Worm (Caenorhabditis elegans) whole organism, L1 larva: Measurements from ENCODE around the gene pdk-1.

Experiments used
- C16A3.4 ChIP-seq: fragments of 150-350 bp; optimal IDR thresholded peaks from 2 replicates; lab custom pipeline; 2014; ENCODE audit warnings: missing biosample characterization, missing genetic modification characterization
- F16B12.6 ChIP-seq: fragments of 150-350 bp; optimal IDR thresholded peaks from 2 replicates; lab custom pipeline; 2014; ENCODE audit warnings: missing biosample characterization, missing genetic modification characterization
- aly-2 ChIP-seq: fragments of 150-350 bp; optimal IDR thresholded peaks from 2 replicates; lab custom pipeline; 2014; ENCODE audit warnings: missing biosample characterization, missing genetic modification characterization
- ama-1 ChIP-seq: fragments of 150-350 bp; optimal IDR thresholded peaks from 2 replicates; lab custom pipeline; 2014
- blmp-1 ChIP-seq: fragments of 150-350 bp; optimal IDR thresholded peaks from 2 replicates; lab custom pipeline; 2014; ENCODE audit warnings: missing biosample characterization, missing genetic modification characterization
- ceh-63 ChIP-seq: fragments of 200-800 bp; sonication (Bioruptor generic); optimal IDR thresholded peaks from 2 replicates; lab custom pipeline; 2018; ENCODE audit warnings: mild to moderate bottlenecking, missing genetic modification characterization, missing compliant biosample characterization
- ceh-82 ChIP-seq, 3 experiments: fragments of 150-350 bp in 1 of 3; sonication (generic microtip) in 2 of 3; optimal IDR thresholded peaks; 2 replicates each; lab custom pipeline; 2014 to 2017; ENCODE audit warnings: missing biosample characterization in 3 of 3, missing genetic modification characterization in 3 of 3
- ceh-88 ChIP-seq: fragments of 200-800 bp; sonication (Bioruptor generic); IDR thresholded peaks from 2 replicates; pipeline ENCODE4 v1.3.6; 2022; ENCODE audit warnings: missing genetic modification characterization, missing compliant biosample characterization
- ceh-90 ChIP-seq: sonication (generic microtip); optimal IDR thresholded peaks from 2 replicates; lab custom pipeline; 2016; ENCODE audit warnings: missing genetic modification characterization, missing compliant biosample characterization
- dsc-1 ChIP-seq: sonication (generic microtip); optimal IDR thresholded peaks from 2 replicates; lab custom pipeline; 2016; ENCODE audit warnings: mild to moderate bottlenecking, missing genetic modification characterization, missing compliant biosample characterization
- efl-3 ChIP-seq: fragments of 200-800 bp; sonication (Bioruptor generic); optimal IDR thresholded peaks from 2 replicates; lab custom pipeline; 2018; ENCODE audit warnings: mild to moderate bottlenecking, missing genetic modification characterization, missing compliant biosample characterization
- egl-13 ChIP-seq: sonication (generic microtip); optimal IDR thresholded peaks from 2 replicates; lab custom pipeline; 2016; ENCODE audit warnings: missing genotype, missing genetic modification reagents, missing genetic modification characterization, missing compliant biosample characterization
- egl-27 ChIP-seq, 2 experiments: fragments of 150-350 bp in 1 of 2; sonication (generic microtip); optimal IDR thresholded peaks; 3 replicates each; lab custom pipeline; 2017 to 2018; ENCODE audit warnings: missing biosample characterization in 2 of 2, missing genetic modification characterization in 2 of 2, missing genetic modification reagents in 2 of 2
- elt-2 ChIP-seq: sonication (generic microtip); optimal IDR thresholded peaks from 2 replicates; lab custom pipeline; 2016; ENCODE audit warnings: missing genetic modification characterization, mild to moderate bottlenecking, inconsistent platforms, missing compliant biosample characterization, missing genetic modification reagents
- ets-5 ChIP-seq: fragments of 200-800 bp; sonication (Bioruptor generic); IDR thresholded peaks from 2 replicates; pipeline ENCODE4 v1.3.6; 2022; ENCODE audit warnings: missing genetic modification characterization, missing compliant biosample characterization
- fkh-10 ChIP-seq: sonication (generic microtip); optimal IDR thresholded peaks from 2 replicates; lab custom pipeline; 2017; ENCODE audit warnings: missing biosample characterization, missing genetic modification reagents, missing genetic modification characterization
- fos-1 ChIP-seq: fragments of 150-350 bp; optimal IDR thresholded peaks from 2 replicates; lab custom pipeline; 2014; ENCODE audit warnings: missing biosample characterization, missing genetic modification characterization
- hlh-17 ChIP-seq: fragments of 200-800 bp; sonication (Bioruptor generic); optimal IDR thresholded peaks from 2 replicates; lab custom pipeline; 2018; ENCODE audit warnings: missing genetic modification characterization, mild to moderate bottlenecking, missing compliant biosample characterization, moderate library complexity, borderline replicate concordance
- hlh-4 ChIP-seq: sonication (generic microtip); optimal IDR thresholded peaks from 2 replicates; lab custom pipeline; 2016; ENCODE audit warnings: mild to moderate bottlenecking, missing genetic modification characterization, missing compliant biosample characterization
- isw-1 ChIP-seq: fragments of 200-800 bp; sonication (Bioruptor generic); IDR thresholded peaks from 2 replicates; pipeline ENCODE4 v1.3.6; 2022; ENCODE audit warnings: missing genetic modification characterization, missing compliant biosample characterization
- lin-14 ChIP-seq: fragments of 200-800 bp; sonication (Bioruptor generic); optimal IDR thresholded peaks from 2 replicates; lab custom pipeline; 2018; ENCODE audit warnings: mild to moderate bottlenecking, missing genetic modification characterization, moderate library complexity, missing compliant biosample characterization
- lin-15B ChIP-seq: fragments of 150-350 bp; sonication (generic microtip); optimal IDR thresholded peaks from 3 replicates; lab custom pipeline; 2014; ENCODE audit warnings: missing biosample characterization, missing genetic modification characterization
- lin-35 ChIP-seq, 2 experiments: fragments of 150-350 bp; optimal IDR thresholded peaks; 2 replicates each; lab custom pipeline; 2014; ENCODE audit warnings: missing biosample characterization in 2 of 2, missing genetic modification characterization in 2 of 2, missing genetic modification reagents in 2 of 2
- lin-39 ChIP-seq: fragments of 150-350 bp; optimal IDR thresholded peaks from 2 replicates; lab custom pipeline; 2014; ENCODE audit warnings: missing biosample characterization, missing genetic modification reagents, missing genetic modification characterization
- lsy-2 ChIP-seq, 2 experiments: fragments of 150-350 bp; optimal IDR thresholded peaks; 2 replicates each; lab custom pipeline; 2014; ENCODE audit warnings: missing biosample characterization in 2 of 2, missing genetic modification characterization in 2 of 2
- mab-9 ChIP-seq: fragments of 200-800 bp; sonication (Bioruptor generic); IDR thresholded peaks from 2 replicates; pipeline ENCODE4 v1.3.6; 2022; ENCODE audit warnings: missing genetic modification reagents, missing genetic modification characterization, missing compliant biosample characterization
- mep-1 ChIP-seq: fragments of 150-350 bp; optimal IDR thresholded peaks from 2 replicates; lab custom pipeline; 2014; ENCODE audit warnings: missing biosample characterization, missing genetic modification characterization
- nhr-12 ChIP-seq: sonication (generic microtip); optimal IDR thresholded peaks from 2 replicates; lab custom pipeline; 2017; ENCODE audit warnings: missing biosample characterization, missing genetic modification characterization
- nhr-19 ChIP-seq: fragments of 200-800 bp; sonication (Bioruptor generic); conservative IDR thresholded peaks from 2 replicates; pipeline ENCODE4 v1.3.6; 2022; ENCODE audit warnings: missing genetic modification characterization, missing compliant biosample characterization
- nhr-20 ChIP-seq: sonication (generic microtip); optimal IDR thresholded peaks from 2 replicates; lab custom pipeline; 2016; ENCODE audit warnings: mild to moderate bottlenecking, missing genetic modification characterization, missing compliant biosample characterization
- nhr-28 ChIP-seq: fragments of 150-350 bp; optimal IDR thresholded peaks from 2 replicates; lab custom pipeline; 2014; ENCODE audit warnings: missing biosample characterization, missing genetic modification characterization
- nhr-47 ChIP-seq: sonication (generic microtip); optimal IDR thresholded peaks from 2 replicates; lab custom pipeline; 2016; ENCODE audit warnings: mild to moderate bottlenecking, missing genetic modification characterization, moderate library complexity, missing compliant biosample characterization
- nhr-71 ChIP-seq: sonication (generic microtip); optimal IDR thresholded peaks from 2 replicates; lab custom pipeline; 2016; ENCODE audit warnings: mild to moderate bottlenecking, missing genetic modification characterization, moderate library complexity, missing compliant biosample characterization
- nhr-76 ChIP-seq: sonication (generic microtip); optimal IDR thresholded peaks from 2 replicates; lab custom pipeline; 2017; ENCODE audit warnings: missing biosample characterization, missing genetic modification characterization
- nhr-84 ChIP-seq: sonication (generic microtip); optimal IDR thresholded peaks from 2 replicates; lab custom pipeline; 2017; ENCODE audit warnings: missing biosample characterization, missing genetic modification characterization
- nhr-85 ChIP-seq: sonication (generic microtip); peaks from one replicate; lab custom pipeline; 2016; ENCODE audit warnings: missing genetic modification characterization, inconsistent platforms, missing compliant biosample characterization
- nhr-90 ChIP-seq: sonication (generic microtip); optimal IDR thresholded peaks from 2 replicates; lab custom pipeline; 2016; ENCODE audit warnings: mild to moderate bottlenecking, missing genetic modification characterization, missing compliant biosample characterization; ENCODE audit not compliant: poor library complexity
- pqm-1 ChIP-seq: sonication (generic microtip); optimal IDR thresholded peaks from 3 replicates; lab custom pipeline; 2017; ENCODE audit warnings: missing biosample characterization, missing genetic modification characterization
- snpc-4 ChIP-seq: fragments of 150-350 bp; optimal IDR thresholded peaks from 2 replicates; lab custom pipeline; 2014; ENCODE audit warnings: missing biosample characterization, missing genetic modification characterization
- snu-23 ChIP-seq: sonication (generic microtip); optimal IDR thresholded peaks from 2 replicates; lab custom pipeline; 2016; ENCODE audit warnings: missing genetic modification characterization, missing compliant biosample characterization
- sptf-1 ChIP-seq: fragments of 150-350 bp; optimal IDR thresholded peaks from 2 replicates; lab custom pipeline; 2014; ENCODE audit warnings: missing biosample characterization, missing genetic modification characterization
- swsn-7 ChIP-seq: sonication (generic microtip); optimal IDR thresholded peaks from 2 replicates; lab custom pipeline; 2016; ENCODE audit warnings: missing genetic modification characterization, missing compliant biosample characterization
- tbx-2 ChIP-seq: sonication (generic microtip); optimal IDR thresholded peaks from 2 replicates; lab custom pipeline; 2016; ENCODE audit warnings: missing genetic modification characterization, missing compliant biosample characterization
- unc-130 ChIP-seq: fragments of 150-350 bp; optimal IDR thresholded peaks from 2 replicates; lab custom pipeline; 2017; ENCODE audit warnings: missing biosample characterization, missing genetic modification characterization, inconsistent platforms
- unc-30 ChIP-seq: sonication (generic microtip); optimal IDR thresholded peaks from 2 replicates; lab custom pipeline; 2017; ENCODE audit warnings: missing biosample characterization, missing genetic modification characterization
- unc-98 ChIP-seq: fragments of 200-800 bp; sonication (Bioruptor generic); IDR thresholded peaks from 2 replicates; pipeline ENCODE4 v1.3.6; 2022; ENCODE audit warnings: missing genetic modification characterization, missing compliant biosample characterization
- zip-4 ChIP-seq: fragments of 200-800 bp; sonication (Bioruptor generic); optimal IDR thresholded peaks from 2 replicates; lab custom pipeline; 2018; ENCODE audit warnings: mild to moderate bottlenecking, missing genetic modification characterization, moderate library complexity, missing compliant biosample characterization

Gene pdk-1

DNA sequence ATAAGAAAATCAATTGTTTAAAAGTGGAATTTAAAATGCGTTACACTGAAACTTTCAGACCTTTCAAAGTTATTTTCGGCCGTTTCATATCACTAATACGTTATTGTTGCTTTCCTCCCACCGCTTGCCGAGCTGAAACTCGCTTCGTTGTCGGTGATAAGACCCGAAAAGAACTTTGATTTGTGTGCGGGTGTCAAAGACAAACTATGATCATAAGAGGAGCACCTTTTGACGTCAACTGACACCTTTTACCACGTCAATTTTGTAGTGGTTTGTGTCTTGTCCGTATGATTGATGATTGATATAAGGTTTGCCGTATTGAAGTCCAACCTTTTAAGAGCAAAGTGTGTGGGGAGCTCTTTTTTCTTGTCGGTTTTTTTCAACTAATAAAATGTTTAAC lies 15.9 kb downstream of the pdk-1 start, which contains the start of gene ttr-37:
Gene ttr-37 (minus strand): TSS at position 167 of the 400 bp plus-strand sequence.
- TF ChIP-seq nhr-71 (tag; lab: Kevin White, UChicago) (peak; percentile 31), elt-2 (tag; lab: Kevin White, UChicago) (peak; percentile 87), nhr-90 (peak; percentile 19), lin-15B (tag; lab: Kevin White, UChicago) (no peak), nhr-20 (tag; lab: Kevin White, UChicago) (peak; percentile 25), C16A3.4 (tag; lab: Kevin White, UChicago) (no peak), lin-35 (GFP tag; optimal IDR thresholded peaks at IDR 0.05; lab: Kevin White, UChicago) (peak in 1 of 2 experiments; percentile 56)

DNA sequence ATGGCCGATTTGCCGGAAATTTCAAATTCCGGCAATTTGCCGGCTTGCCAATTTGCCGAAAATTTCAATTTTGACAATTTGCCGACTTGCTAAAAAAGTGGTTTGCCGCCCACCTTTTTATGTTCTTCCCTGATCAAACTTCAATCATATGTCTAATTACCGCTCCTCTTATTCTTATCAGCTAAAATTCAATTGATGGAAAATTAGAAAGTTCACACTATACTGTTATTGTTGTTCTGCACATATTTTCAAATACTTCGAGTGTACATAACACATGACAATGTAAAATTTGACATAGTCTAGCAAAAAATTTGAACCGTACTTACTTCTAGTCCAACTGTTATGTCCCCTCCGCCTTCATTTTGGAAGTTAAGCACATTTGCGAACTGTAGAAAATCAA lies 16.7 kb downstream of the pdk-1 start:
- TF ChIP-seq lsy-2 (tag; optimal IDR thresholded peaks at IDR 0.05; lab: Kevin White, UChicago) (no peak), elt-2 (tag; lab: Kevin White, UChicago) (peak; percentile 29)

DNA sequence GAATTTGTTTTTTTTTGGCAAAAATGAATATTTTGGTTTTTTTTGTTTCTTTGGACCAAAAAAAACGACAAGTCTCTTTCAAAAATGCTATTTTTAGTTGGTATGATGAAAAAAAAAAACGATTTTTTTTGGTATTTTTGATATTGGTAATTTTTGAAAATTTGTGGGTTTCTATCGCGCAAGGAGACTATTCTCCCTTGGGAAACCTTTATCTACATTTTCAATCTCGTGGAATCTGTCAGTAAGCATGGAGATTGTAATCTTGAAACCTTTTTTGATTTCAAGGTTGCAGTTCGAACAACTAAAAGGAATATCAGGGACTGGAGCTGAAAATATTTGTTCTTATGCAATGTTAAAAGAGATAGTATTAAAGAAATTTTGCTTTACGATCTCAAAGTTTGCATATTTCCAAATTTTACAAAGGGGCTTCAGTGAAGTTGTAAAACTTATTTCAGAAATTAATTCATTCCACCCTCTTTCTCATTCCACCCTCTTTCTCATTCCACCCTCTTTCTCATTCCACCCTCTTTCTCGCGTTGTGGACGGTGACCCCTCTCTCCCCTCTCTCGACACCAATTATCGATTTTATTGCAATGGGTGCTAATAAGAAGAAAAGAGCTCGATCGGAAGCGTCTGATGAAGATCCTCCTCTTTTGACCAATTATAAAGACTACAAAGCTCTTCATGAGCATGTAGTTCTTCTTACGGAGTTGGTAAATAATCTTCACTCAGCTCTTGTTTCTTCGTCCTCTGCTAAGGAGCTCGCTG lies 17.9 kb downstream of the pdk-1 start:
- TF ChIP-seq nhr-47: peak; percentile 62
- TF ChIP-seq ceh-63 (GFP tag; lab: Kevin White, UChicago): no peak
- TF ChIP-seq nhr-20 (tag; lab: Kevin White, UChicago): peak; percentile 19
- TF ChIP-seq isw-1 (GFP tag; lab: Robert Waterston, UW): no peak
- TF ChIP-seq nhr-19: no peak
- TF ChIP-seq nhr-85: peak; percentile 54
- TF ChIP-seq fkh-10 (GFP tag; lab: Kevin White, UChicago): no peak
- no peak for TF ChIP-seq fos-1 (tag; lab: Kevin White, UChicago)
- TF ChIP-seq sptf-1 (tag; lab: Kevin White, UChicago): no peak
- peak; percentile 43 for TF ChIP-seq lin-14 (GFP tag; lab: Kevin White, UChicago)
- TF ChIP-seq unc-30 (tag; lab: Kevin White, UChicago): no peak
- peak; percentile 20 for TF ChIP-seq mep-1 (tag; lab: Kevin White, UChicago)
- no peak for TF ChIP-seq F16B12.6 (tag; lab: Kevin White, UChicago)
- no peak for TF ChIP-seq nhr-12
- TF ChIP-seq lin-39: peak; percentile 27
- peak in 1 of 2 experiments; percentile 27 for TF ChIP-seq lsy-2 (tag; optimal IDR thresholded peaks at IDR 0.05; lab: Kevin White, UChicago)
- no peak for TF ChIP-seq zip-4
- TF ChIP-seq hlh-4: no peak
- TF ChIP-seq ceh-82 (tag; optimal IDR thresholded peaks at IDR 0.05; lab: Kevin White, UChicago): peak in 1 of 3 experiments; percentile 12
- no peak for TF ChIP-seq unc-130
- TF ChIP-seq snu-23 (GFP tag; lab: Kevin White, UChicago): peak; percentile 67
- TF ChIP-seq mab-9 (GFP tag; lab: Robert Waterston, UW): no peak
- no peak for TF ChIP-seq ama-1 (lab: Kevin White, UChicago)
- TF ChIP-seq blmp-1 (tag; lab: Kevin White, UChicago): no peak
- no peak for TF ChIP-seq nhr-28
- no peak for TF ChIP-seq efl-3 (GFP tag; lab: Kevin White, UChicago)
- TF ChIP-seq egl-13: no peak
- no peak for TF ChIP-seq ets-5 (GFP tag; lab: Robert Waterston, UW)
- TF ChIP-seq ceh-90 (tag; lab: Kevin White, UChicago): no peak
- no peak for TF ChIP-seq aly-2 (tag; lab: Kevin White, UChicago)
- TF ChIP-seq nhr-76 (tag; lab: Kevin White, UChicago): no peak
- TF ChIP-seq hlh-17: no peak
- TF ChIP-seq nhr-71 (tag; lab: Kevin White, UChicago): peak; percentile 13
- TF ChIP-seq egl-27 (tag; optimal IDR thresholded peaks at IDR 0.05; lab: Kevin White, UChicago): no peak
- no peak for TF ChIP-seq pqm-1 (tag; lab: Kevin White, UChicago)
- peak; percentile 50 for TF ChIP-seq dsc-1 (tag; lab: Kevin White, UChicago)
- TF ChIP-seq snpc-4 (tag; lab: Kevin White, UChicago): no peak
- TF ChIP-seq C16A3.4 (tag; lab: Kevin White, UChicago): peak; percentile 19
- TF ChIP-seq nhr-84 (tag; lab: Kevin White, UChicago): no peak
- TF ChIP-seq unc-98: no peak
- peak; percentile 4 for TF ChIP-seq tbx-2 (tag; lab: Kevin White, UChicago)
- TF ChIP-seq swsn-7: no peak
- TF ChIP-seq nhr-90: peak; percentile 51
- no peak for TF ChIP-seq ceh-88
